Fruit fly (Drosophila melanogaster) whole organism, adult: Measurements from ENCODE around the gene Cks85A.

Source experiments
- CG11617 ChIP-seq: fragments of 200-800 bp; sonication (Bioruptor generic); optimal IDR thresholded peaks from 2 replicates; lab custom pipeline; 2017; ENCODE audit warnings: mild to moderate bottlenecking, missing biosample characterization, missing genetic modification reagents, missing genetic modification characterization
- CG12768 ChIP-seq: fragments of 200-800 bp; sonication (Bioruptor generic); optimal IDR thresholded peaks from 2 replicates; lab custom pipeline; 2017; ENCODE audit warnings: missing biosample characterization, missing genetic modification characterization, mild to moderate bottlenecking, moderate library complexity, missing genetic modification reagents
- CG14711 ChIP-seq: fragments of 200-800 bp; sonication (Bioruptor generic); optimal IDR thresholded peaks from 2 replicates; lab custom pipeline; 2018; ENCODE audit warnings: missing biosample characterization, mild to moderate bottlenecking, missing genetic modification characterization, moderate library complexity
- CG1620 ChIP-seq: fragments of 200-800 bp; sonication (Bioruptor generic); optimal IDR thresholded peaks from 2 replicates; lab custom pipeline; 2016; ENCODE audit warnings: missing biosample characterization, missing genetic modification characterization
- CG33017 ChIP-seq: fragments of 200-800 bp; sonication (Bioruptor generic); optimal IDR thresholded peaks from 2 replicates; lab custom pipeline; 2018; ENCODE audit warnings: missing biosample characterization, mild to moderate bottlenecking, missing genetic modification characterization, moderate library complexity
- CG5204 ChIP-seq: fragments of 200-800 bp; sonication (Bioruptor generic); optimal IDR thresholded peaks from 2 replicates; lab custom pipeline; 2016; ENCODE audit warnings: missing biosample characterization, missing genetic modification characterization
- CG7045 ChIP-seq: fragments of 200-800 bp; sonication (Bioruptor generic); optimal IDR thresholded peaks from 2 replicates; lab custom pipeline; 2017; ENCODE audit warnings: missing biosample characterization, mild to moderate bottlenecking, missing genetic modification characterization
- CG7101 ChIP-seq: fragments of 200-800 bp; sonication (Bioruptor generic); optimal IDR thresholded peaks from 2 replicates; lab custom pipeline; 2018; ENCODE audit warnings: missing biosample characterization, mild to moderate bottlenecking, missing genetic modification characterization, moderate library complexity
- Clk ChIP-seq: fragments of 200-800 bp; sonication (Bioruptor generic); optimal IDR thresholded peaks from 2 replicates; lab custom pipeline; 2017; ENCODE audit warnings: missing biosample characterization, missing genetic modification characterization
- Crg-1 ChIP-seq: fragments of 200-800 bp; sonication (Bioruptor generic); optimal IDR thresholded peaks from 2 replicates; lab custom pipeline; 2016; ENCODE audit warnings: missing biosample characterization, missing genetic modification characterization
- Hr96 ChIP-seq: fragments of 200-800 bp; sonication (Bioruptor generic); optimal IDR thresholded peaks from 2 replicates; lab custom pipeline; 2016; ENCODE audit warnings: missing biosample characterization, missing genetic modification characterization
- Mnt ChIP-seq: fragments of 200-800 bp; sonication (Bioruptor generic); optimal IDR thresholded peaks from 2 replicates; lab custom pipeline; 2016; ENCODE audit warnings: missing biosample characterization, mild to moderate bottlenecking, missing genetic modification characterization
- bab1 ChIP-seq: fragments of 200-800 bp; sonication (Bioruptor generic); optimal IDR thresholded peaks from 3 replicates; lab custom pipeline; 2019; ENCODE audit warnings: missing biosample characterization, mild to moderate bottlenecking, missing genetic modification characterization, moderate library complexity
- cic ChIP-seq: fragments of 200-800 bp; sonication (Bioruptor generic); optimal IDR thresholded peaks from 2 replicates; lab custom pipeline; 2017; ENCODE audit warnings: missing biosample characterization, mild to moderate bottlenecking, missing genetic modification characterization, moderate library complexity
- cnc ChIP-seq, 2 experiments: fragments of >200 bp; optimal IDR thresholded peaks; 2 replicates each; lab custom pipeline; 2017
- kay ChIP-seq: fragments of 200-800 bp; sonication (Bioruptor generic); peaks from one replicate; lab custom pipeline; 2016; ENCODE audit warnings: missing biosample characterization, missing genetic modification characterization, borderline replicate concordance
- ovo ChIP-seq: fragments of 200-800 bp; sonication (Bioruptor generic); optimal IDR thresholded peaks from 2 replicates; lab custom pipeline; 2016; ENCODE audit warnings: missing biosample characterization, missing genetic modification characterization
- pad ChIP-seq: fragments of 200-800 bp; sonication (Bioruptor generic); optimal IDR thresholded peaks from 3 replicates; lab custom pipeline; 2017; ENCODE audit warnings: missing biosample characterization, missing genetic modification characterization, mild to moderate bottlenecking, moderate library complexity, missing genetic modification reagents
- tj ChIP-seq: fragments of 200-800 bp; sonication (Bioruptor generic); optimal IDR thresholded peaks from 3 replicates; lab custom pipeline; 2017; ENCODE audit warnings: missing biosample characterization, mild to moderate bottlenecking, missing genetic modification characterization, moderate library complexity
- toe ChIP-seq: fragments of 200-800 bp; sonication (Bioruptor generic); optimal IDR thresholded peaks from 2 replicates; lab custom pipeline; 2016; ENCODE audit warnings: missing biosample characterization, missing genetic modification characterization

The Cks85A gene

DNA sequence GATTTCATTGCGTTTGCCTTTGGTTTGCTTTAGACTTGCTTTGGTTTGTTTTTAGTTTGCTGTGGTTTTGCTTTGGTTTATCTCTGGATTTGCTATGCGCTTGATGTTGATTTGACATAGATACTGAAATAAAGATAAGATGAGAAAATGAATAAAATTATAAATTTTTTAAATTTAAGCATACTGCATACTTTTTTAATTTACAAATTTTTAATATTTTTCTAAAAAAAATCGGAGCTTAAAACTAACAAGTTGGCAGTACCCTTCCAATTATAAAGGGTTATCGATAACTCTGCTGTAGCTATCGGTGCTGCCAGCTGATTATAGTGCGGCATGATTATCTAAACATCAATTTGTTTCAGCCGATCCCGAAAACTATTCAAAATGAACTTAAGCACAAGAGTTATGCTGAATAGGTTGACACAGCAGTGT lies 44.4 kb downstream of the Cks85A start, which contains the start of gene mRpL19:
Gene mRpL19, plus strand, starts transcription at position 307 of the 432 bp plus-strand sequence.
- no peak for TF ChIP-seq CG1620 (GFP tag; lab: Kevin White, UChicago)
- TF ChIP-seq bab1 (GFP tag; lab: Kevin White, UChicago), result peak; percentile 73
- TF ChIP-seq CG14711 (tag; lab: Kevin White, UChicago), result peak; percentile 64
- TF ChIP-seq CG7045, result peak; percentile 43
- TF ChIP-seq CG7101 (tag; lab: Kevin White, UChicago), result peak; percentile 76
- peak; percentile 88 for TF ChIP-seq kay (GFP tag; lab: Kevin White, UChicago)
- no peak for TF ChIP-seq CG5204 (GFP tag; lab: Kevin White, UChicago)
- TF ChIP-seq Crg-1 (GFP tag; lab: Kevin White, UChicago), result no peak
- TF ChIP-seq cic, result peak; percentile 27
- peak; percentile 20 for TF ChIP-seq tj
- no peak for TF ChIP-seq Hr96 (GFP tag; lab: Kevin White, UChicago)
- peak; percentile 68 for TF ChIP-seq CG33017 (tag; lab: Kevin White, UChicago)
- TF ChIP-seq Clk, result no peak
- no peak for TF ChIP-seq cnc (optimal IDR thresholded peaks at IDR 0.05; lab: Kevin White, UChicago)
- TF ChIP-seq Mnt (GFP tag; lab: Kevin White, UChicago), result peak; percentile 59
- peak; percentile 44 for TF ChIP-seq CG11617
- TF ChIP-seq ovo, result no peak

DNA sequence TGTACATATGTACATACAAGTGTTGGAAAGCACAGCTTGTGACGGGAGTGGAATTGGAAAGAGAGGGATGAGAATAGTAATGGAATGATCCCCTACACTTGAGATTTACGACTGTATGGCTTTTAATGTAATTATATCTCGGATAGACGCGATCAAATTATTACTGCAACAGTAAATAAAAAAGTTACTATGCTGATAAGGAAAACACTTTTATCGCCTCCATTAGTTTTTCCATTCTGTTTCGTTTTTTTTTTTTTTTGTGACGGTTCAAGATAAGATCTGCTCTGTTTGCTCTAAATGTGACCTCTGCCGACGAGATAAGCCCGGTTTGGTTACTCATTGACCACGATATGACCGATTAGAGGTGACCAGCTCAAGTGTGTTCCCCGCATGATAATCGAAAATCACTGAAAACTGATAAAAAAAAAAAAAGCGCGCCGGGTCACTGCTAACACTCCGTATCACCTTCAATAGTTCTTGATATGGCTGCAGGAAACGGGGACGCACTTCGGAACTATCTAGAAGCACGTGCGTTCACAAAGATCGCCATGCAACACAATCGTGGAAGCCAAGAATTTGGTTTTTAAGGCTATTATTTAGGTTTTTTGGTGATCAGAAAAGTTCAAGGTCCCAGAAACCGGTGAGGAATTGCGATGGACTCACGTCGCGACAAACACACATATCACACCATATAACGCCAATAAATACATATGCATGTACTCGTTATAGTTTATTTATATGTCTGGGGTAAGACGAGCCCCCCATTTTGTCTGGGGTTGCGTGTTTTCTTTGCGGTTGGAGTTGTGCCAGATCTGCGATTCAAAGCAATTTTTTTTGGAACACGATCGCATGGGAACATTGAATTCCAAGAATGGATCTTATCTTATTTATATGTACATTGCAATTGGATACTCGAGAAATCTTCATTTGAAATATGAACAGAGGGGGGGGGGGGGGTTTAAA lies 47.4 kb downstream of the Cks85A start, which contains the start of gene p:
Gene p, minus strand, starts transcription at position 156 of the 963 bp plus-strand sequence.
- TF ChIP-seq Mnt (GFP tag; lab: Kevin White, UChicago), result peak; percentile 9
- no peak for TF ChIP-seq CG11617
- peak; percentile 24 for TF ChIP-seq Hr96 (GFP tag; lab: Kevin White, UChicago)
- peak; percentile 41 for TF ChIP-seq CG7101 (tag; lab: Kevin White, UChicago)
- TF ChIP-seq Clk, result no peak
- TF ChIP-seq CG5204 (GFP tag; lab: Kevin White, UChicago), result peak; percentile 54
- peak; percentile 69 for TF ChIP-seq CG7045
- peak; percentile 35 for TF ChIP-seq CG14711 (tag; lab: Kevin White, UChicago)
- TF ChIP-seq CG33017 (tag; lab: Kevin White, UChicago), result peak; percentile 64
- peak; percentile 21 for TF ChIP-seq Crg-1 (GFP tag; lab: Kevin White, UChicago)
- peak; percentile 34 for TF ChIP-seq CG12768 (GFP tag; lab: Kevin White, UChicago)
- TF ChIP-seq kay (GFP tag; lab: Kevin White, UChicago), result peak; percentile 71
- peak; percentile 89 for TF ChIP-seq tj
- TF ChIP-seq CG1620 (GFP tag; lab: Kevin White, UChicago), result peak; percentile 21
- TF ChIP-seq ovo, result peak; percentile 36
- peak; percentile 45 for TF ChIP-seq toe (GFP tag; lab: Kevin White, UChicago)
- TF ChIP-seq bab1 (GFP tag; lab: Kevin White, UChicago), result peak; percentile 64
- TF ChIP-seq cnc (optimal IDR thresholded peaks at IDR 0.05; lab: Kevin White, UChicago), result no peak
- peak; percentile 35 for TF ChIP-seq pad
- TF ChIP-seq cic, result peak; percentile 78

DNA sequence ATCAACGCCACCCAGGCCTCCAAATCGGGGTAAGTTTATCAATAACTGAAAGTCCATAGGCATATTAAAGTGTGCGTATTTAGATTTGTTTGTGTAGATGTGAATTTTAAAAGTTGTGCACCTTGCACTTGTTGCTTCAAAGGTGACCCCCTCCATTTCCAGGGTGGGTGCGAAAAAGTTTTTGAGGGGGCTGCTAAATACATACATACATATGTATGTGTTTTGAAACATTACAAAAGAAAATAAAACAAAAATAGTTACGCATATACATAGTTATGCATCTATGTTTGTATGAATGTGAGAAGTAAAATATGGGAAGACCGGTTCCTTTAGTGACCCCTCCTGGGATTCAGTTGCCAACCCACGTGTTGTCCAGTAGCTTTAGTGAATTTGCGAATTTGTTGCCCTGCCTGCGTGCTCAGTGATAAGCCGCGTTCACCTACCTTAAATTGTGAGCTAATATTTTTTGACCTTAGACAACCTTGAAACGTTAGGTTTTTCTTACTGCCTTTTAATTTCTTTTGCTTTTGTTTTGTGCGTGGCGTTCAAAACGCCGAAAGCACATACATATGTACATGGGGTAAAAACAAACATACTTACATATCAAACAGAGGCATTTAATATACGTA lies 48.2 kb downstream of the Cks85A start:
- no peak for TF ChIP-seq ovo
- peak; percentile 77 for TF ChIP-seq Mnt (GFP tag; lab: Kevin White, UChicago)
- peak; percentile 8 for TF ChIP-seq CG33017 (tag; lab: Kevin White, UChicago)
- no peak for TF ChIP-seq bab1 (GFP tag; lab: Kevin White, UChicago)

DNA sequence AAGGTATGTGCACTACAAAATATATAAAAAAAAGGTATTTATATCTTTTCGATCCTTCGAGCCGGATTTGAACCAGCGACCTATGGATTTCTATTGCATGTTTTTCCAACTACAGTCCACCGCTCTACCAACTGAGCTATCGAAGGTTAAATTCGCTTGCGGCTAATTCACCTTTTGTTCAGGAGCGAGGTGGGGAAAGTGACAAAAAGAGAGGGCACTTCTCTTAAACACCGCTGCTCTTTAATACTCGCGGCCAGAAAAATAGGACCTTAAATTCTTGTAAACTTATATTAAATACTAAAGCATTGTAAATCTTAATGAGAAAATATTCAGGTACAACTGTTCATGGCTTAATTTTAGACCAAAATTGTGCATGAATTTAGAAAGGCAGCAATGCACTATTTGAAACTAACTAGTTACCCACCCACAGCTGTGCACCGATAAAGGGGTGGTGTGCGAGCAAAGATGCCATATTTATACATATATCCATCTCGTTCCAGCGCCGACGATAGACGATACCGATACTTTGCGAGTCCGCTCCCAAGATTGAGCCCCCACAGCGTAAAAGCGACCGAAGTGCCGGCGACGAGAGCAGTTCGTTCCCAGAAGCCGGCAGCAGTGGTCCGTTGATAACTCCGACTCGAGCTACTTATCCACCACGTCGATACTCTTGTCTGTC lies 49.1 kb downstream of the Cks85A start:
- TF ChIP-seq CG7101 (tag; lab: Kevin White, UChicago) (peak; percentile 97), CG5204 (GFP tag; lab: Kevin White, UChicago) (no peak), CG11617 (peak; percentile 98), ovo (peak; percentile 91), kay (GFP tag; lab: Kevin White, UChicago) (peak; percentile 98), Clk (peak; percentile 97), cnc (optimal IDR thresholded peaks at IDR 0.05; lab: Kevin White, UChicago) (no peak), Mnt (GFP tag; lab: Kevin White, UChicago) (peak; percentile 95), pad (peak; percentile 99), CG7045 (peak; percentile 97), cic (peak; percentile 93), Hr96 (GFP tag; lab: Kevin White, UChicago) (peak; percentile 97), bab1 (GFP tag; lab: Kevin White, UChicago) (peak; percentile 97), Crg-1 (GFP tag; lab: Kevin White, UChicago) (peak; percentile 95), CG14711 (tag; lab: Kevin White, UChicago) (peak; percentile 93), tj (peak; percentile 90), CG1620 (GFP tag; lab: Kevin White, UChicago) (peak; percentile 95), CG33017 (tag; lab: Kevin White, UChicago) (peak; percentile 98), toe (GFP tag; lab: Kevin White, UChicago) (peak; percentile 98), CG12768 (GFP tag; lab: Kevin White, UChicago) (peak; percentile 98)
